Fruit fly (Drosophila melanogaster) whole organism, embryonic: ENCODE data around the gene Sas-4.

ENCODE experiments used
- ATbp ChIP-seq: fragments of 200-800 bp; sonication (Bioruptor generic); optimal IDR thresholded peaks from 2 replicates; lab custom pipeline; 2017; ENCODE audit warnings: missing biosample characterization, mild to moderate bottlenecking, missing genetic modification characterization, missing genetic modification reagents
- Atf6 ChIP-seq: fragments of 200-800 bp; sonication (Bioruptor generic); IDR thresholded peaks from 2 replicates; pipeline ENCODE4 v1.3.6; 2022; ENCODE audit warnings: missing biosample characterization, missing genetic modification characterization
- CG10267 ChIP-seq: fragments of 200-800 bp; sonication (Bioruptor generic); optimal IDR thresholded peaks from 2 replicates; lab custom pipeline; 2018; ENCODE audit warnings: missing biosample characterization, mild to moderate bottlenecking, missing genetic modification characterization, moderate library complexity
- CG11456 ChIP-seq: fragments of 200-800 bp; sonication (Bioruptor generic); IDR thresholded peaks from 3 replicates; pipeline ENCODE4 v1.3.6; 2022; ENCODE audit warnings: missing biosample characterization, missing genetic modification characterization
- CG12104 ChIP-seq: fragments of 200-800 bp; sonication (Bioruptor generic); optimal IDR thresholded peaks from 3 replicates; lab custom pipeline; 2016; ENCODE audit warnings: missing biosample characterization, missing genetic modification characterization
- CG12236 ChIP-seq: fragments of 200-800 bp; sonication (Bioruptor generic); optimal IDR thresholded peaks from 2 replicates; lab custom pipeline; 2016; ENCODE audit warnings: missing biosample characterization, missing genetic modification characterization
- CG12769 ChIP-seq: fragments of 200-800 bp; sonication (Bioruptor generic); optimal IDR thresholded peaks from 2 replicates; lab custom pipeline; 2019; ENCODE audit warnings: missing biosample characterization, mild to moderate bottlenecking, missing genetic modification characterization, moderate library complexity
- CG13296 ChIP-seq: fragments of 200-800 bp; sonication (Bioruptor generic); optimal IDR thresholded peaks from 3 replicates; lab custom pipeline; 2018; ENCODE audit warnings: missing biosample characterization, mild to moderate bottlenecking, missing genetic modification characterization
- CG13624 ChIP-seq: fragments of 200-800 bp; sonication (Bioruptor generic); optimal IDR thresholded peaks from 2 replicates; lab custom pipeline; 2016; ENCODE audit warnings: missing biosample characterization, missing genetic modification characterization
- CG16779 ChIP-seq: fragments of 200-800 bp; sonication (Bioruptor generic); IDR thresholded peaks from 2 replicates; pipeline ENCODE4 v1.3.6; 2022; ENCODE audit warnings: missing biosample characterization, missing genetic modification characterization
- CG16863 ChIP-seq: fragments of 200-800 bp; sonication (Bioruptor generic); optimal IDR thresholded peaks from 3 replicates; lab custom pipeline; 2016; ENCODE audit warnings: missing biosample characterization, missing genetic modification characterization
- CG18476 ChIP-seq: fragments of 200-800 bp; sonication (Bioruptor generic); optimal IDR thresholded peaks from 2 replicates; lab custom pipeline; 2016; ENCODE audit warnings: missing biosample characterization, mild to moderate bottlenecking, missing genetic modification characterization
- CG3163 ChIP-seq: fragments of 200-800 bp; sonication (Bioruptor generic); optimal IDR thresholded peaks from 3 replicates; lab custom pipeline; 2016; ENCODE audit warnings: missing biosample characterization, missing genetic modification characterization
- CG4730 ChIP-seq: fragments of 200-800 bp; sonication (Bioruptor generic); IDR thresholded peaks from 2 replicates; pipeline ENCODE4 v1.3.6; 2022; ENCODE audit warnings: missing biosample characterization, missing genetic modification characterization
- CG5245 ChIP-seq: fragments of 200-800 bp; sonication (Bioruptor generic); optimal IDR thresholded peaks from 3 replicates; lab custom pipeline; 2016; ENCODE audit warnings: missing biosample characterization, missing genetic modification characterization
- CG6654 ChIP-seq: fragments of 200-800 bp; sonication (Bioruptor generic); optimal IDR thresholded peaks from 2 replicates; lab custom pipeline; 2017; ENCODE audit warnings: missing biosample characterization, mild to moderate bottlenecking, missing genetic modification characterization
- CG7556 ChIP-seq: fragments of 200-800 bp; sonication (Bioruptor generic); optimal IDR thresholded peaks from 2 replicates; lab custom pipeline; 2017; ENCODE audit warnings: missing biosample characterization, mild to moderate bottlenecking, missing genetic modification characterization
- CG8290 ChIP-seq, 3 experiments: fragments of 200-800 bp; sonication (Bioruptor generic); optimal IDR thresholded peaks; 2 replicates each; lab custom pipeline; 2016 to 2019; ENCODE audit warnings: missing biosample characterization in 3 of 3, missing genetic modification characterization in 3 of 3, mild to moderate bottlenecking in 2 of 3, moderate library complexity in 1 of 3
- CHES-1-like ChIP-seq: fragments of 200-800 bp; sonication (Bioruptor generic); optimal IDR thresholded peaks from 2 replicates; lab custom pipeline; 2016; ENCODE audit warnings: missing biosample characterization, missing genetic modification characterization
- Dek ChIP-seq: fragments of 200-800 bp; sonication (Bioruptor generic); optimal IDR thresholded peaks from 3 replicates; lab custom pipeline; 2019; ENCODE audit warnings: missing biosample characterization, mild to moderate bottlenecking, missing genetic modification characterization, moderate library complexity
- Dll ChIP-seq: fragments of 200-800 bp; sonication (Bioruptor generic); IDR thresholded peaks from 4 replicates; pipeline ENCODE4 v1.3.6; 2022; ENCODE audit warnings: missing biosample characterization, missing genetic modification characterization; ENCODE audit not compliant: partially characterized antibody
- Dp ChIP-seq: fragments of 200-800 bp; sonication (Bioruptor generic); optimal IDR thresholded peaks from 2 replicates; lab custom pipeline; 2018; ENCODE audit warnings: missing biosample characterization, mild to moderate bottlenecking, missing genetic modification characterization, moderate library complexity
- Hey ChIP-seq: fragments of 200-800 bp; sonication (Bioruptor generic); optimal IDR thresholded peaks from 3 replicates; lab custom pipeline; 2018; ENCODE audit warnings: missing biosample characterization, mild to moderate bottlenecking, missing genetic modification characterization
- Hr39 ChIP-seq: fragments of >200 bp; optimal IDR thresholded peaks from 2 replicates; lab custom pipeline; 2017
- MBD-R2 ChIP-seq: fragments of 200-800 bp; sonication (Bioruptor generic); IDR thresholded peaks from 2 replicates; pipeline ENCODE4 v1.3.6; 2022; ENCODE audit warnings: missing biosample characterization, missing genetic modification characterization
- Myb ChIP-seq: fragments of 200-800 bp; sonication (Bioruptor generic); optimal IDR thresholded peaks from 2 replicates; lab custom pipeline; 2016; ENCODE audit warnings: missing biosample characterization, missing genetic modification characterization
- Rx ChIP-seq: fragments of 200-800 bp; sonication (Bioruptor generic); IDR thresholded peaks from 2 replicates; pipeline ENCODE4 v1.3.6; 2022; ENCODE audit warnings: missing biosample characterization, missing genetic modification characterization
- Xrp1 ChIP-seq: fragments of 200-800 bp; sonication (Bioruptor generic); IDR thresholded peaks from 2 replicates; pipeline ENCODE4 v1.3.6; 2022; ENCODE audit warnings: missing biosample characterization, missing genetic modification characterization
- bbx ChIP-seq: fragments of 200-800 bp; sonication (Bioruptor generic); IDR thresholded peaks from 2 replicates; pipeline ENCODE4 v1.3.6; 2022; ENCODE audit warnings: missing biosample characterization, missing genetic modification characterization; ENCODE audit not compliant: partially characterized antibody
- br ChIP-seq: fragments of >200 bp; optimal IDR thresholded peaks from 2 replicates; lab custom pipeline; 2017
- cg ChIP-seq: fragments of 200-800 bp; sonication (Bioruptor generic); optimal IDR thresholded peaks from 3 replicates; lab custom pipeline; 2019; ENCODE audit warnings: missing biosample characterization, mild to moderate bottlenecking, missing genetic modification characterization, moderate library complexity
- da ChIP-seq: fragments of 200-800 bp; sonication (Bioruptor generic); optimal IDR thresholded peaks from 2 replicates; lab custom pipeline; 2016; ENCODE audit warnings: missing biosample characterization, missing genetic modification characterization
- dan ChIP-seq: fragments of 200-800 bp; sonication (Bioruptor generic); IDR thresholded peaks from 2 replicates; pipeline ENCODE4 v1.3.6; 2022; ENCODE audit warnings: missing biosample characterization, missing genetic modification characterization
- ewg ChIP-seq: fragments of 200-800 bp; sonication (Bioruptor generic); optimal IDR thresholded peaks from 3 replicates; lab custom pipeline; 2017; ENCODE audit warnings: mild to moderate bottlenecking, missing biosample characterization, missing genetic modification reagents, missing genetic modification characterization
- gcm2 ChIP-seq: fragments of 200-800 bp; sonication (Bioruptor generic); optimal IDR thresholded peaks from 2 replicates; lab custom pipeline; 2016; ENCODE audit warnings: missing biosample characterization, missing genetic modification characterization
- gem ChIP-seq: fragments of 200-800 bp; sonication (Bioruptor generic); optimal IDR thresholded peaks from 2 replicates; lab custom pipeline; 2019; ENCODE audit warnings: missing biosample characterization, mild to moderate bottlenecking, missing genetic modification characterization, moderate library complexity
- hbn ChIP-seq: fragments of 200-800 bp; sonication (Bioruptor generic); IDR thresholded peaks from 2 replicates; pipeline ENCODE4 v1.3.6; 2022; ENCODE audit warnings: missing biosample characterization, missing genetic modification characterization; ENCODE audit not compliant: partially characterized antibody
- lmd ChIP-seq: fragments of 200-800 bp; sonication (Bioruptor generic); IDR thresholded peaks from 2 replicates; pipeline ENCODE4 v1.3.6; 2022; ENCODE audit warnings: missing biosample characterization, missing genetic modification characterization
- nau ChIP-seq: fragments of 200-800 bp; sonication (Bioruptor generic); optimal IDR thresholded peaks from 3 replicates; lab custom pipeline; 2017; ENCODE audit warnings: missing biosample characterization, mild to moderate bottlenecking, missing genetic modification characterization, missing genetic modification reagents
- org-1 ChIP-seq: fragments of 200-800 bp; sonication (Bioruptor generic); optimal IDR thresholded peaks from 2 replicates; lab custom pipeline; 2017; ENCODE audit warnings: missing biosample characterization, missing genetic modification characterization
- p53 ChIP-seq: fragments of 200-800 bp; sonication (Bioruptor generic); optimal IDR thresholded peaks from 2 replicates; lab custom pipeline; 2016; ENCODE audit warnings: missing biosample characterization, missing genetic modification characterization
- pho ChIP-seq: fragments of 200-800 bp; sonication (Bioruptor generic); optimal IDR thresholded peaks from 2 replicates; lab custom pipeline; 2016; ENCODE audit warnings: missing biosample characterization, missing genetic modification characterization
- prd ChIP-seq, 3 experiments: fragments of >200 bp in 2 of 3; fragments of 200-800 bp in 1 of 3; sonication (Bioruptor generic) in 1 of 3; optimal IDR thresholded peaks in 2 of 3; IDR thresholded peaks in 1 of 3; 2 replicates in 2 of 3; 3 replicates in 1 of 3; pipeline versions ENCODE4 v1.3.6 to Lab custom; 2017 to 2022; ENCODE audit warnings: missing biosample characterization in 1 of 3, missing genetic modification characterization in 1 of 3
- psq ChIP-seq: fragments of 200-800 bp; sonication (Bioruptor generic); optimal IDR thresholded peaks from 2 replicates; lab custom pipeline; 2017; ENCODE audit warnings: missing biosample characterization, missing genetic modification characterization
- stc ChIP-seq: fragments of 200-800 bp; sonication (Bioruptor generic); IDR thresholded peaks from 2 replicates; pipeline ENCODE4 v1.3.6; 2022; ENCODE audit warnings: missing biosample characterization, missing genetic modification characterization
- tap ChIP-seq: fragments of 200-800 bp; optimal IDR thresholded peaks from 3 replicates; lab custom pipeline; 2019; ENCODE audit warnings: missing biosample characterization, mild to moderate bottlenecking, missing genetic modification characterization, moderate library complexity
- tin ChIP-seq: fragments of 200-800 bp; sonication (Bioruptor generic); optimal IDR thresholded peaks from 3 replicates; lab custom pipeline; 2016; ENCODE audit warnings: missing biosample characterization, missing genetic modification characterization
- tio ChIP-seq: fragments of 200-800 bp; sonication (Bioruptor generic); optimal IDR thresholded peaks from 2 replicates; lab custom pipeline; 2017; ENCODE audit warnings: missing biosample characterization, missing genetic modification characterization, inconsistent platforms
- twi ChIP-seq: fragments of 200-800 bp; optimal IDR thresholded peaks from 2 replicates; lab custom pipeline; 2019; ENCODE audit warnings: missing biosample characterization, mild to moderate bottlenecking, missing genetic modification characterization, moderate library complexity
- vfl ChIP-seq: fragments of 200-800 bp; sonication (Bioruptor generic); optimal IDR thresholded peaks from 2 replicates; lab custom pipeline; 2016; ENCODE audit warnings: missing biosample characterization, missing genetic modification characterization
- zen2 ChIP-seq: fragments of 200-800 bp; sonication (Bioruptor generic); IDR thresholded peaks from 3 replicates; pipeline ENCODE4 v1.3.6; 2022; ENCODE audit warnings: missing biosample characterization, missing genetic modification characterization; ENCODE audit not compliant: partially characterized antibody

Sas-4 gene

dm6 chr3R:7127966-7128365 lies 23.2 kb upstream of the Sas-4 start, which contains the start of gene CG10068 (continued):
- peak; percentile 66 for TF ChIP-seq psq (GFP tag; lab: Kevin White, UChicago)
- peak; percentile 73 for TF ChIP-seq org-1 (GFP tag; lab: Kevin White, UChicago)
- TF ChIP-seq CG6654 (GFP tag; lab: Kevin White, UChicago): peak; percentile 56
- peak; percentile 91 for TF ChIP-seq CG18476 (GFP tag; lab: Kevin White, UChicago)
- no peak for TF ChIP-seq Hr39 (lab: Kevin White, UChicago)
- peak; percentile 86 for TF ChIP-seq tin (GFP tag; lab: Kevin White, UChicago)
- TF ChIP-seq CG8290 (GFP tag; optimal IDR thresholded peaks at IDR 0.05; lab: Kevin White, UChicago): peak; percentile 94
- TF ChIP-seq CG8290 (tag; optimal IDR thresholded peaks at IDR 0.05; lab: Kevin White, UChicago): peak; percentile 73 to 86
- TF ChIP-seq CG7556 (GFP tag; lab: Kevin White, UChicago): peak; percentile 83
- TF ChIP-seq Myb (GFP tag; lab: Kevin White, UChicago): peak; percentile 56
- TF ChIP-seq Rx (GFP tag; lab: Robert Waterston, UW): peak; percentile 90
- peak; percentile 28 for TF ChIP-seq da (GFP tag; lab: Kevin White, UChicago)
- TF ChIP-seq CG3163 (GFP tag; lab: Kevin White, UChicago): peak; percentile 71
- peak; percentile 66 for TF ChIP-seq twi
- TF ChIP-seq CG13624 (GFP tag; lab: Kevin White, UChicago): peak; percentile 87
- peak; percentile 94 for TF ChIP-seq gem (tag; lab: Kevin White, UChicago)
- peak; percentile 82 for TF ChIP-seq Dek
- peak; percentile 78 for TF ChIP-seq ewg (GFP tag; lab: Kevin White, UChicago)
- TF ChIP-seq MBD-R2 (GFP tag; lab: Robert Waterston, UW): peak; percentile 93
- TF ChIP-seq CG10267 (tag; lab: Kevin White, UChicago): peak; percentile 99
- TF ChIP-seq cg (GFP tag; lab: Kevin White, UChicago): no peak
- no peak for TF ChIP-seq bbx (GFP tag; lab: Robert Waterston, UW)
- no peak for TF ChIP-seq br (lab: Kevin White, UChicago)
- TF ChIP-seq Dp: peak; percentile 25
- TF ChIP-seq CG12104: peak; percentile 70
- TF ChIP-seq CHES-1-like (GFP tag; lab: Kevin White, UChicago): peak; percentile 92
- TF ChIP-seq CG5245: peak; percentile 85
- no peak for TF ChIP-seq dan (GFP tag; lab: Robert Waterston, UW)
- no peak for TF ChIP-seq Hey (tag; lab: Kevin White, UChicago)
- TF ChIP-seq stc (GFP tag; lab: Robert Waterston, UW): peak; percentile 91
- peak; percentile 80; the same call in 1 of the 2 replicates for TF ChIP-seq CG16779 (GFP tag; lab: Robert Waterston, UW)
- TF ChIP-seq hbn (GFP tag; lab: Robert Waterston, UW): no peak; the same call in 1 of the 2 replicates
- peak; percentile 97 for TF ChIP-seq Xrp1
- TF ChIP-seq prd (optimal IDR thresholded peaks at IDR 0.05; lab: Kevin White, UChicago): no peak
- TF ChIP-seq prd (GFP tag; IDR thresholded peaks at IDR 0.05; lab: Robert Waterston, UW): peak; percentile 95
- peak; percentile 88 for TF ChIP-seq CG11456 (GFP tag; lab: Robert Waterston, UW)
- TF ChIP-seq p53 (GFP tag; lab: Kevin White, UChicago): peak; percentile 55
- TF ChIP-seq Atf6 (GFP tag; lab: Robert Waterston, UW): peak; percentile 89
- TF ChIP-seq pho (GFP tag; lab: Kevin White, UChicago): peak; percentile 84
- peak; percentile 77 for TF ChIP-seq tap (tag; lab: Kevin White, UChicago)
- TF ChIP-seq CG16863 (GFP tag; lab: Kevin White, UChicago): peak; percentile 89
- TF ChIP-seq CG13296 (GFP tag; lab: Kevin White, UChicago): peak; percentile 77
- TF ChIP-seq Dll: peak; percentile 57; the same call in 2 of the 4 replicates
- TF ChIP-seq zen2: 0 out of 3 replicates have a peak, but pooled peaks have one; percentile 6
- peak; percentile 81 for TF ChIP-seq tio
- peak; percentile 77 for TF ChIP-seq CG12769
- TF ChIP-seq CG12236 (GFP tag; lab: Kevin White, UChicago): peak; percentile 75
- TF ChIP-seq gcm2 (GFP tag; lab: Kevin White, UChicago): peak; percentile 77
- TF ChIP-seq vfl (GFP tag; lab: Kevin White, UChicago): peak; percentile 72
- peak; percentile 84 for TF ChIP-seq nau (GFP tag; lab: Kevin White, UChicago)
- peak; percentile 85 for TF ChIP-seq lmd (GFP tag; lab: Robert Waterston, UW)
- peak; percentile 82 for TF ChIP-seq CG4730 (GFP tag; lab: Robert Waterston, UW)
- peak; percentile 80 for TF ChIP-seq ATbp (GFP tag; lab: Kevin White, UChicago)
